Worm (Caenorhabditis elegans) whole organism, L2 larva: Measurements from ENCODE around the gene bgnt-1.5.

Source experiments
- mdl-1 ChIP-seq, 2 experiments: fragments of 150-350 bp in 1 of 2; sonication (generic microtip) in 1 of 2; optimal IDR thresholded peaks; 2 replicates each; lab custom pipeline; 2017; ENCODE audit warnings: missing biosample characterization in 2 of 2, missing genetic modification characterization in 2 of 2
- nhr-11 ChIP-seq: fragments of 150-350 bp; optimal IDR thresholded peaks from 2 replicates; lab custom pipeline; 2014; ENCODE audit warnings: missing biosample characterization, missing genetic modification characterization
- nhr-6 ChIP-seq: fragments of 150-350 bp; optimal IDR thresholded peaks from 2 replicates; lab custom pipeline; 2014; ENCODE audit warnings: missing biosample characterization, missing genetic modification characterization
- unc-39 ChIP-seq: fragments of 150-350 bp; optimal IDR thresholded peaks from 2 replicates; lab custom pipeline; 2014; ENCODE audit warnings: missing biosample characterization, missing genetic modification characterization

ce11 chrX:13182012-13182411 lies 50.1 kb downstream of the bgnt-1.5 start:
- TF ChIP-seq mdl-1 (tag; optimal IDR thresholded peaks at IDR 0.05; lab: Kevin White, UChicago) (no peak), nhr-6 (tag; lab: Kevin White, UChicago) (no peak), unc-39 (tag; lab: Kevin White, UChicago) (no peak), nhr-11 (tag; lab: Kevin White, UChicago) (no peak)
